Worm (Caenorhabditis elegans) whole organism, L4/young adult: Measurements from ENCODE around the gene Y38E10A.8.
"Not testable (repeated sequence)": the region's sequence is repeated elsewhere in the genome, so short reads cannot be mapped to it uniquely, and the experiment has no call there.

Experiments used
- W03F9.2 ChIP-seq: fragments of 150-350 bp; optimal IDR thresholded peaks from 2 replicates; lab custom pipeline; 2014; ENCODE audit warnings: missing biosample characterization, missing genetic modification characterization
- dao-5 ChIP-seq: sonication (generic microtip); optimal IDR thresholded peaks from 2 replicates; lab custom pipeline; 2016; ENCODE audit warnings: missing genotype, missing genetic modification characterization, moderate library complexity, missing compliant biosample characterization
- him-1 ChIP-seq: sonication (generic microtip); optimal IDR thresholded peaks from 2 replicates; lab custom pipeline; 2016; ENCODE audit warnings: missing genotype, missing genetic modification reagents, missing genetic modification characterization, missing compliant biosample characterization

The Y38E10A.8 gene

ce11 chrII:12615413-12615812, 8.4 kb downstream of the Y38E10A.8 start:
- TF ChIP-seq W03F9.2 (tag; lab: Kevin White, UChicago): no peak
- no peak for TF ChIP-seq dao-5 (tag; lab: Kevin White, UChicago)
- no peak for TF ChIP-seq him-1 (tag; lab: Kevin White, UChicago)

- TF ChIP-seq him-1 (tag; lab: Kevin White, UChicago): no peak
- TF ChIP-seq dao-5 (tag; lab: Kevin White, UChicago): no peak
- TF ChIP-seq W03F9.2 (tag; lab: Kevin White, UChicago): no peak
Observed at ce11 chrII:12616081-12616480, 9.1 kb downstream of the Y38E10A.8 start, which contains the start of gene nspe-6. TSS of gene nspe-6 (minus strand) at chrII:12616181.

- TF ChIP-seq him-1 (tag; lab: Kevin White, UChicago): no peak
- no peak for TF ChIP-seq W03F9.2 (tag; lab: Kevin White, UChicago)
- TF ChIP-seq dao-5 (tag; lab: Kevin White, UChicago): no peak
Observed at ce11 chrII:12617586-12617985, 10.6 kb downstream of the Y38E10A.8 start, which contains the start of gene nspe-3. TSS of gene nspe-3 (plus strand) at chrII:12617886.

- TF ChIP-seq W03F9.2 (tag; lab: Kevin White, UChicago) (no peak), him-1 (tag; lab: Kevin White, UChicago) (no peak), dao-5 (tag; lab: Kevin White, UChicago) (no peak)
Observed at ce11 chrII:12619288-12619687, 12.3 kb downstream of the Y38E10A.8 start, which contains the start of gene nspe-2. TSS of gene nspe-2 (minus strand) at chrII:12619388.

ce11 chrII:12620764-12621163, 13.8 kb downstream of the Y38E10A.8 start, which contains the start of gene nspe-1:
TSS of gene nspe-1 (minus strand) at chrII:12620864.
- no peak for TF ChIP-seq dao-5 (tag; lab: Kevin White, UChicago)
- TF ChIP-seq W03F9.2 (tag; lab: Kevin White, UChicago): no peak
- TF ChIP-seq him-1 (tag; lab: Kevin White, UChicago): no peak

- TF ChIP-seq him-1 (tag; lab: Kevin White, UChicago) (no peak), W03F9.2 (tag; lab: Kevin White, UChicago) (no peak), dao-5 (tag; lab: Kevin White, UChicago) (no peak)
Observed at ce11 chrII:12621908-12622566, 15.0 kb downstream of the Y38E10A.8 start, which contains the start of gene nspe-8. TSS of gene nspe-8 (minus strand) at chrII:12621958.

ce11 chrII:12622843-12623242, 15.8 kb downstream of the Y38E10A.8 start:
- TF ChIP-seq dao-5 (tag; lab: Kevin White, UChicago): no peak
- no peak for TF ChIP-seq W03F9.2 (tag; lab: Kevin White, UChicago)
- no peak for TF ChIP-seq him-1 (tag; lab: Kevin White, UChicago)

ce11 chrII:12624433-12624832, 17.4 kb downstream of the Y38E10A.8 start, which contains the start of gene Y38E10A.14:
TSS of gene Y38E10A.14 (minus strand) at chrII:12624533.
- TF ChIP-seq W03F9.2, dao-5, him-1 (tag; lab: Kevin White, UChicago): not testable (repeated sequence)

ce11 chrII:12625673-12626072, 18.7 kb downstream of the Y38E10A.8 start:
- TF ChIP-seq dao-5 (tag; lab: Kevin White, UChicago) (no peak), W03F9.2 (tag; lab: Kevin White, UChicago) (no peak), him-1 (tag; lab: Kevin White, UChicago) (no peak)

ce11 chrII:12626120-12626624, 19.2 kb downstream of the Y38E10A.8 start:
- no peak for TF ChIP-seq him-1 (tag; lab: Kevin White, UChicago)
- no peak for TF ChIP-seq dao-5 (tag; lab: Kevin White, UChicago)
- no peak for TF ChIP-seq W03F9.2 (tag; lab: Kevin White, UChicago)

- TF ChIP-seq dao-5 (tag; lab: Kevin White, UChicago) (no peak), him-1 (tag; lab: Kevin White, UChicago) (no peak), W03F9.2 (tag; lab: Kevin White, UChicago) (no peak)
Observed at ce11 chrII:12626887-12627286, 19.9 kb downstream of the Y38E10A.8 start, which contains the start of gene nspe-7. TSS of gene nspe-7 (plus strand) at chrII:12627187.

- TF ChIP-seq W03F9.2 (tag; lab: Kevin White, UChicago): no peak
- no peak for TF ChIP-seq him-1 (tag; lab: Kevin White, UChicago)
- TF ChIP-seq dao-5 (tag; lab: Kevin White, UChicago): no peak
Observed at ce11 chrII:12628566-12628965, 21.6 kb downstream of the Y38E10A.8 start, which contains the start of gene nspe-5. TSS of gene nspe-5 (plus strand) at chrII:12628866.

- no peak for TF ChIP-seq W03F9.2 (tag; lab: Kevin White, UChicago)
Observed at ce11 chrII:12629387-12629786, 22.4 kb downstream of the Y38E10A.8 start, which contains the start of gene Y38E10A.28. TSS of gene Y38E10A.28 (plus strand) at chrII:12629687.
